Worm (Caenorhabditis elegans) whole organism, L3 larva: ENCODE measurements around the gene C25E10.12.

ENCODE experiments used
- R02D3.7 ChIP-seq: fragments of 150-350 bp; optimal IDR thresholded peaks from 2 replicates; lab custom pipeline; 2014; ENCODE audit warnings: missing biosample characterization, missing genetic modification characterization
- ama-1 ChIP-seq: fragments of 150-350 bp; optimal IDR thresholded peaks from 2 replicates; lab custom pipeline; 2018
- ceh-16 ChIP-seq: sonication (generic microtip); optimal IDR thresholded peaks from 2 replicates; lab custom pipeline; 2017; ENCODE audit warnings: missing biosample characterization, missing genetic modification characterization
- ceh-28 ChIP-seq: fragments of 150-350 bp; optimal IDR thresholded peaks from 2 replicates; lab custom pipeline; 2014; ENCODE audit warnings: missing biosample characterization, missing genetic modification reagents, missing genetic modification characterization
- ceh-82 ChIP-seq: fragments of 150-350 bp; optimal IDR thresholded peaks from 2 replicates; lab custom pipeline; 2014; ENCODE audit warnings: missing biosample characterization, missing genetic modification characterization
- ceh-9 ChIP-seq: sonication (generic microtip); optimal IDR thresholded peaks from 2 replicates; lab custom pipeline; 2018; ENCODE audit warnings: missing biosample characterization, missing genetic modification characterization
- daf-12 ChIP-seq: fragments of 150-350 bp; optimal IDR thresholded peaks from 2 replicates; lab custom pipeline; 2014; ENCODE audit warnings: missing biosample characterization, missing genetic modification reagents, missing genetic modification characterization
- egl-5 ChIP-seq: fragments of 150-350 bp; optimal IDR thresholded peaks from 2 replicates; lab custom pipeline; 2017; ENCODE audit warnings: missing biosample characterization, missing genetic modification reagents, missing genetic modification characterization, inconsistent platforms
- elt-1 ChIP-seq: fragments of 150-350 bp; optimal IDR thresholded peaks from 2 replicates; lab custom pipeline; 2014; ENCODE audit warnings: missing biosample characterization, missing genetic modification characterization
- elt-3 ChIP-seq, 3 experiments: fragments of 150-350 bp in 1 of 3; sonication (generic microtip) in 2 of 3; optimal IDR thresholded peaks; 2 replicates in 2 of 3; 4 replicates in 1 of 3; lab custom pipeline; 2014 to 2017; ENCODE audit warnings: missing biosample characterization in 3 of 3, missing genetic modification characterization in 3 of 3
- eor-1 ChIP-seq, 2 experiments: fragments of 150-350 bp; optimal IDR thresholded peaks; 2 replicates each; lab custom pipeline; 2014 to 2018; ENCODE audit warnings: missing biosample characterization in 2 of 2, missing genetic modification characterization in 2 of 2
- fkh-2 ChIP-seq: fragments of 150-350 bp; optimal IDR thresholded peaks from 2 replicates; lab custom pipeline; 2014; ENCODE audit warnings: missing biosample characterization, missing genetic modification reagents, missing genetic modification characterization
- fos-1 ChIP-seq: fragments of 150-350 bp; optimal IDR thresholded peaks from 2 replicates; lab custom pipeline; 2014; ENCODE audit warnings: missing biosample characterization, missing genetic modification characterization
- hmg-11 ChIP-seq: sonication (generic microtip); optimal IDR thresholded peaks from 2 replicates; lab custom pipeline; 2016; ENCODE audit warnings: missing genetic modification characterization, missing compliant biosample characterization
- jun-1 ChIP-seq: fragments of 150-350 bp; optimal IDR thresholded peaks from 2 replicates; lab custom pipeline; 2014; ENCODE audit warnings: missing biosample characterization, missing genetic modification reagents, missing genetic modification characterization
- lin-15B ChIP-seq: fragments of 150-350 bp; optimal IDR thresholded peaks from 2 replicates; lab custom pipeline; 2014; ENCODE audit warnings: missing biosample characterization, missing genetic modification characterization
- lin-39 ChIP-seq: fragments of 150-350 bp; optimal IDR thresholded peaks from 2 replicates; lab custom pipeline; 2018; ENCODE audit warnings: missing biosample characterization, missing genetic modification reagents, missing genetic modification characterization
- lsy-12 ChIP-seq: sonication (generic microtip); optimal IDR thresholded peaks from 2 replicates; lab custom pipeline; 2016; ENCODE audit warnings: mild to moderate bottlenecking, missing genetic modification characterization, missing compliant biosample characterization
- mdl-1 ChIP-seq: fragments of 150-350 bp; optimal IDR thresholded peaks from 2 replicates; lab custom pipeline; 2014; ENCODE audit warnings: missing biosample characterization, missing genetic modification characterization
- mml-1 ChIP-seq: fragments of 150-350 bp; sonication (generic microtip); optimal IDR thresholded peaks from 3 replicates; lab custom pipeline; 2014; ENCODE audit warnings: missing biosample characterization, missing genetic modification characterization
- nfya-1 ChIP-seq: sonication (generic microtip); optimal IDR thresholded peaks from 2 replicates; lab custom pipeline; 2017; ENCODE audit warnings: missing genetic modification characterization, mild to moderate bottlenecking, missing compliant biosample characterization, antibody characterized with exemption, moderate library complexity; ENCODE audit not compliant: insufficient read depth
- nhr-11 ChIP-seq: fragments of 150-350 bp; optimal IDR thresholded peaks from 2 replicates; lab custom pipeline; 2014; ENCODE audit warnings: missing biosample characterization, missing genetic modification characterization
- nhr-12 ChIP-seq: fragments of 150-350 bp; optimal IDR thresholded peaks from 2 replicates; lab custom pipeline; 2014; ENCODE audit warnings: missing biosample characterization, missing genetic modification characterization
- nhr-237 ChIP-seq: fragments of 150-350 bp; optimal IDR thresholded peaks from 2 replicates; lab custom pipeline; 2014; ENCODE audit warnings: missing biosample characterization, missing genetic modification characterization
- nhr-25 ChIP-seq: sonication (generic microtip); optimal IDR thresholded peaks from 2 replicates; lab custom pipeline; 2017; ENCODE audit warnings: missing biosample characterization, missing genetic modification characterization
- nhr-28 ChIP-seq: fragments of 150-350 bp; optimal IDR thresholded peaks from 2 replicates; lab custom pipeline; 2014; ENCODE audit warnings: missing biosample characterization, missing genetic modification characterization
- nhr-43 ChIP-seq: sonication (generic microtip); optimal IDR thresholded peaks from 2 replicates; lab custom pipeline; 2016; ENCODE audit warnings: mild to moderate bottlenecking, missing genetic modification characterization, missing compliant biosample characterization; ENCODE audit not compliant: poor library complexity, severe bottlenecking
- nhr-76 ChIP-seq: fragments of 150-350 bp; sonication (generic microtip); optimal IDR thresholded peaks from 5 replicates; lab custom pipeline; 2014; ENCODE audit warnings: missing biosample characterization, missing genetic modification characterization
- pqm-1 ChIP-seq: fragments of 150-350 bp; optimal IDR thresholded peaks from 2 replicates; lab custom pipeline; 2017; ENCODE audit warnings: missing biosample characterization, missing genetic modification characterization, inconsistent platforms
- sea-2 ChIP-seq: fragments of 150-350 bp; sonication (generic microtip); optimal IDR thresholded peaks from 4 replicates; lab custom pipeline; 2014; ENCODE audit warnings: missing biosample characterization, missing genetic modification reagents, missing genetic modification characterization
- skn-1 ChIP-seq: fragments of 150-350 bp; optimal IDR thresholded peaks from 2 replicates; lab custom pipeline; 2014; ENCODE audit warnings: missing biosample characterization, missing genetic modification characterization
- unc-62 ChIP-seq: fragments of 150-350 bp; sonication (generic microtip); optimal IDR thresholded peaks from 4 replicates; lab custom pipeline; 2014; ENCODE audit warnings: missing biosample characterization, missing genetic modification reagents, missing genetic modification characterization
- ztf-11 ChIP-seq: fragments of 150-350 bp; optimal IDR thresholded peaks from 2 replicates; lab custom pipeline; 2014; ENCODE audit warnings: missing biosample characterization, missing genetic modification characterization
- ztf-4 ChIP-seq: fragments of 150-350 bp; optimal IDR thresholded peaks from 2 replicates; lab custom pipeline; 2014; ENCODE audit warnings: missing biosample characterization, missing genetic modification characterization

C25E10.12 gene

ce11 chrV:9022078-9022477 is 40.2 kb downstream of the C25E10.12 start, which contains the start of gene oac-41:
oac-41 (minus strand) TSS chrV:9022178.
- TF ChIP-seq ceh-16 (tag; lab: Kevin White, UChicago) (no peak), nfya-1 (no peak), fos-1 (tag; lab: Kevin White, UChicago) (no peak), skn-1 (no peak), elt-3 (tag; optimal IDR thresholded peaks at IDR 0.05; lab: Kevin White, UChicago) (no peak), nhr-25 (tag; lab: Kevin White, UChicago) (no peak), mml-1 (no peak), daf-12 (tag; lab: Kevin White, UChicago) (no peak), egl-5 (tag; lab: Kevin White, UChicago) (no peak), nhr-43 (tag; lab: Kevin White, UChicago) (no peak), R02D3.7 (no peak), nhr-12 (tag; lab: Kevin White, UChicago) (no peak), ceh-28 (tag; lab: Kevin White, UChicago) (no peak), nhr-237 (no peak), lin-15B (tag; lab: Kevin White, UChicago) (no peak)

DNA sequence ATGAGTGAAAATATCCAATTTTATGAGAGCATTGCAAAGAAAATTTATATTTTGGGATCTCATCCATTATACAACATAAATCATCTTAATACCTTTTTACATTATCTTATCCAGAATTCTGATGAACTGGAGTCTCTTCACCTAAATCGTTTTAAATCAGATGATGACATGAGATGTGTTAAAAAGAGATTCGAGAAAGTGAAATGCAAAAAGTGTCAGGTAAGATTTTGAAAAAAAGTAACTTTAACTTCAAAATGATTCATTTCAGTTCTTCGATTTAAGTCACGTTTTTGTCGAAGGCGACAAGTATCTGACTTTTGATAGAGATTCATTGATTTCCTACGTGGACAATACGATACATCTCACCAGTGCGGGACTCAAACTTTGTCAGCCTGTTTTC is 43.4 kb downstream of the C25E10.12 start:
- no peak for TF ChIP-seq mdl-1 (tag; lab: Kevin White, UChicago)
- TF ChIP-seq egl-5 (tag; lab: Kevin White, UChicago): no peak
- TF ChIP-seq unc-62: no peak
- TF ChIP-seq ztf-4 (tag; lab: Kevin White, UChicago): no peak
- TF ChIP-seq nhr-11: no peak

ce11 chrV:9016479-9016878 is 45.8 kb downstream of the C25E10.12 start, which contains the start of gene oac-40:
oac-40 (plus strand) TSS chrV:9016779.
- TF ChIP-seq jun-1 (tag; lab: Kevin White, UChicago): no peak
- no peak for TF ChIP-seq ceh-16 (tag; lab: Kevin White, UChicago)
- no peak for TF ChIP-seq elt-3 (tag; optimal IDR thresholded peaks at IDR 0.05; lab: Kevin White, UChicago)
- TF ChIP-seq egl-5 (tag; lab: Kevin White, UChicago): no peak
- TF ChIP-seq hmg-11 (tag; lab: Kevin White, UChicago): no peak
- no peak for TF ChIP-seq mdl-1 (tag; lab: Kevin White, UChicago)
- no peak for TF ChIP-seq sea-2

DNA sequence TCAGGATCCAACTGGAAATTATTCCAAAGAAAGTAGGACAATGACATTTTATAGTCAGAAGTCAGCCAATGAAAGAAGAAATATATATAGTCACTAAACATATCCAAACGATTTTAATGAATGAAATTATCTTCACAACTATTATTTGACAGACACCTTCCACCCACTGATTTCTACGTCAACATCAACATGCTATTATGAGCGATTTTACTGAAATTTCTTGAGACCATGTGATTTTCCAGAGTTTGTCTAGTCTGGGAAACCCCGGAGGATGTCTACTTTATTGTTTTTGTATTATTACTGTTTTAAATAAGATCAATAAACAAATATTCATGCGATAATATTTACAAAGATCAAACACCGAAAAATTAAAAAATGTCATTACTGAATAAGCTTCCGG is 46.7 kb downstream of the C25E10.12 start, which contains the start of gene srt-18:
srt-18 (minus strand) TSS at position 101 of the 400 bp plus-strand sequence.
- no peak for TF ChIP-seq ceh-28 (tag; lab: Kevin White, UChicago)
- TF ChIP-seq nhr-28 (tag; lab: Kevin White, UChicago): no peak
- no peak for TF ChIP-seq nfya-1
- TF ChIP-seq nhr-76 (tag; lab: Kevin White, UChicago): no peak
- TF ChIP-seq fkh-2: no peak
- TF ChIP-seq ama-1 (lab: Kevin White, UChicago): no peak
- TF ChIP-seq pqm-1 (tag; lab: Kevin White, UChicago): no peak
- TF ChIP-seq elt-1 (tag; lab: Kevin White, UChicago): no peak

- TF ChIP-seq ceh-28 (tag; lab: Kevin White, UChicago): no peak
- no peak for TF ChIP-seq eor-1 (tag; optimal IDR thresholded peaks at IDR 0.05; lab: Kevin White, UChicago)
- no peak for TF ChIP-seq sea-2
- TF ChIP-seq ceh-82 (tag; lab: Kevin White, UChicago): no peak
- no peak for TF ChIP-seq nhr-28 (tag; lab: Kevin White, UChicago)
- TF ChIP-seq nhr-12 (tag; lab: Kevin White, UChicago): no peak
- TF ChIP-seq pqm-1 (tag; lab: Kevin White, UChicago): no peak
- no peak for TF ChIP-seq lin-39 (tag; lab: Kevin White, UChicago)
- no peak for TF ChIP-seq nhr-11
- no peak for TF ChIP-seq elt-3 (tag; optimal IDR thresholded peaks at IDR 0.05; lab: Kevin White, UChicago)
- no peak for TF ChIP-seq lin-15B (tag; lab: Kevin White, UChicago)
- TF ChIP-seq ztf-11: no peak
- TF ChIP-seq egl-5 (tag; lab: Kevin White, UChicago): no peak
- TF ChIP-seq fos-1 (tag; lab: Kevin White, UChicago): no peak
- no peak for TF ChIP-seq ceh-16 (tag; lab: Kevin White, UChicago)
- no peak for TF ChIP-seq lsy-12
- TF ChIP-seq ceh-9: no peak
- TF ChIP-seq fkh-2: no peak
Observed at ce11 chrV:9013765-9014164, 48.5 kb downstream of the C25E10.12 start, which contains the start of gene srh-201. srh-201 (minus strand) TSS chrV:9013865.
